Worm (Caenorhabditis elegans) whole organism, late embryonic: ENCODE results near the gene vps-54.

ENCODE experiments used
- F13H6.1 ChIP-seq: sonication (generic microtip); optimal IDR thresholded peaks from 2 replicates; lab custom pipeline; 2016; ENCODE audit warnings: missing genetic modification characterization, missing compliant biosample characterization
- ahr-1 ChIP-seq: sonication (generic microtip); optimal IDR thresholded peaks from 2 replicates; lab custom pipeline; 2016; ENCODE audit warnings: missing genetic modification characterization, missing compliant biosample characterization
- ceh-18 ChIP-seq: sonication (generic microtip); optimal IDR thresholded peaks from 2 replicates; lab custom pipeline; 2016; ENCODE audit warnings: missing genetic modification characterization, missing compliant biosample characterization
- ceh-19 ChIP-seq: fragments of 200-800 bp; sonication (Bioruptor generic); optimal IDR thresholded peaks from 2 replicates; lab custom pipeline; 2018; ENCODE audit warnings: mild to moderate bottlenecking, missing genetic modification characterization, missing compliant biosample characterization
- ceh-30 ChIP-seq: fragments of 150-350 bp; optimal IDR thresholded peaks from 2 replicates; lab custom pipeline; 2014; ENCODE audit warnings: missing biosample characterization, missing genetic modification characterization
- ceh-31 ChIP-seq: sonication (generic microtip); optimal IDR thresholded peaks from 2 replicates; lab custom pipeline; 2016; ENCODE audit warnings: missing genetic modification characterization, missing compliant biosample characterization
- ceh-34 ChIP-seq: sonication (generic microtip); optimal IDR thresholded peaks from 2 replicates; lab custom pipeline; 2016; ENCODE audit warnings: mild to moderate bottlenecking, missing genetic modification characterization, missing compliant biosample characterization
- ceh-45 ChIP-seq: fragments of 200-800 bp; sonication (Bioruptor generic); IDR thresholded peaks from 2 replicates; pipeline ENCODE4 v1.3.6; 2022; ENCODE audit warnings: missing genetic modification reagents, missing genetic modification characterization, missing compliant biosample characterization
- ceh-6 ChIP-seq: fragments of 200-800 bp; sonication (Bioruptor generic); optimal IDR thresholded peaks from 2 replicates; lab custom pipeline; 2018; ENCODE audit warnings: mild to moderate bottlenecking, missing genetic modification characterization, missing compliant biosample characterization
- ceh-9 ChIP-seq: sonication (generic microtip); optimal IDR thresholded peaks from 2 replicates; lab custom pipeline; 2016; ENCODE audit warnings: mild to moderate bottlenecking, missing genetic modification characterization, inconsistent platforms, missing compliant biosample characterization
- dmd-4 ChIP-seq: sonication (generic microtip); optimal IDR thresholded peaks from 2 replicates; lab custom pipeline; 2016; ENCODE audit warnings: borderline replicate concordance, missing genetic modification characterization, missing compliant biosample characterization
- elt-2 ChIP-seq: sonication (generic microtip); optimal IDR thresholded peaks from 2 replicates; lab custom pipeline; 2016; ENCODE audit warnings: missing genetic modification reagents, missing genetic modification characterization, missing compliant biosample characterization
- elt-4 ChIP-seq: sonication (generic microtip); optimal IDR thresholded peaks from 2 replicates; lab custom pipeline; 2016; ENCODE audit warnings: missing genetic modification characterization, missing compliant biosample characterization
- ets-4 ChIP-seq: sonication (generic microtip); optimal IDR thresholded peaks from 2 replicates; lab custom pipeline; 2016; ENCODE audit warnings: missing genetic modification characterization, missing compliant biosample characterization
- eyg-1 ChIP-seq: sonication (generic microtip); optimal IDR thresholded peaks from 2 replicates; lab custom pipeline; 2016; ENCODE audit warnings: missing genotype, missing genetic modification characterization, missing compliant biosample characterization
- fkh-10 ChIP-seq: fragments of 150-350 bp; optimal IDR thresholded peaks from 2 replicates; lab custom pipeline; 2014; ENCODE audit warnings: missing biosample characterization, missing genetic modification reagents, missing genetic modification characterization
- fkh-6 ChIP-seq: sonication (generic microtip); optimal IDR thresholded peaks from 2 replicates; lab custom pipeline; 2016; ENCODE audit warnings: missing genetic modification characterization, missing compliant biosample characterization
- hlh-15 ChIP-seq: sonication (generic microtip); optimal IDR thresholded peaks from 2 replicates; lab custom pipeline; 2016; ENCODE audit warnings: missing genetic modification characterization, missing compliant biosample characterization
- hlh-30 ChIP-seq: sonication (generic microtip); optimal IDR thresholded peaks from 2 replicates; lab custom pipeline; 2017; ENCODE audit warnings: antibody characterized with exemption, missing genetic modification characterization, missing compliant biosample characterization; ENCODE audit not compliant: insufficient read depth
- madf-2 ChIP-seq: sonication (generic microtip); optimal IDR thresholded peaks from 2 replicates; lab custom pipeline; 2017; ENCODE audit warnings: missing genetic modification characterization, missing compliant biosample characterization
- mec-3 ChIP-seq: sonication (generic microtip); optimal IDR thresholded peaks from 2 replicates; lab custom pipeline; 2016; ENCODE audit warnings: borderline replicate concordance, missing genetic modification characterization, missing compliant biosample characterization
- pat-9 ChIP-seq: fragments of 200-800 bp; sonication (Bioruptor generic); optimal IDR thresholded peaks from 2 replicates; lab custom pipeline; 2018; ENCODE audit warnings: mild to moderate bottlenecking, missing genetic modification characterization, moderate library complexity, missing compliant biosample characterization
- pha-2 ChIP-seq: sonication (generic microtip); optimal IDR thresholded peaks from 2 replicates; lab custom pipeline; 2017; ENCODE audit warnings: mild to moderate bottlenecking, missing genetic modification characterization, missing compliant biosample characterization
- ref-2 ChIP-seq: sonication (generic microtip); optimal IDR thresholded peaks from 2 replicates; lab custom pipeline; 2016; ENCODE audit warnings: missing genetic modification characterization, missing compliant biosample characterization
- rnt-1 ChIP-seq: sonication (generic microtip); optimal IDR thresholded peaks from 2 replicates; lab custom pipeline; 2016; ENCODE audit warnings: missing genetic modification characterization, missing compliant biosample characterization
- sdc-2 ChIP-seq: sonication (generic microtip); optimal IDR thresholded peaks from 2 replicates; lab custom pipeline; 2016; ENCODE audit warnings: missing genotype, missing genetic modification characterization, missing compliant biosample characterization
- sox-2 ChIP-seq: fragments of 200-800 bp; sonication (Bioruptor generic); IDR thresholded peaks from 2 replicates; pipeline ENCODE4 v1.3.6; 2022; ENCODE audit warnings: missing genetic modification reagents, missing genetic modification characterization, missing compliant biosample characterization
- sox-4 ChIP-seq: sonication (generic microtip); optimal IDR thresholded peaks from 2 replicates; lab custom pipeline; 2017; ENCODE audit warnings: mild to moderate bottlenecking, missing genetic modification characterization, inconsistent platforms, missing compliant biosample characterization
- tbx-2 ChIP-seq: sonication (generic microtip); optimal IDR thresholded peaks from 2 replicates; lab custom pipeline; 2016; ENCODE audit warnings: missing genetic modification characterization, missing compliant biosample characterization
- unc-3 ChIP-seq, 2 experiments: fragments of 200-800 bp in 1 of 2; sonication (Bioruptor generic) in 1 of 2; sonication (generic microtip) in 1 of 2; conservative IDR thresholded peaks in 1 of 2; optimal IDR thresholded peaks in 1 of 2; 2 replicates each; pipeline versions ENCODE4 v1.3.6 to Lab custom; 2016 to 2022; ENCODE audit warnings: missing compliant biosample characterization in 2 of 2, missing genetic modification characterization in 2 of 2, missing genetic modification reagents in 1 of 2
- zip-5 ChIP-seq: sonication (generic microtip); optimal IDR thresholded peaks from 2 replicates; lab custom pipeline; 2016; ENCODE audit warnings: missing genetic modification characterization, missing compliant biosample characterization

The vps-54 gene

ce11 chrV:10597234-10597633, 21.0 kb upstream of the vps-54 start, which contains the start of gene T21C9.13:
Gene T21C9.13, plus strand, starts transcription at chrV:10597266.
- TF ChIP-seq rnt-1 (tag; lab: Kevin White, UChicago): no peak
- no peak for TF ChIP-seq sox-2 (GFP tag; lab: Robert Waterston, UW)
- no peak for TF ChIP-seq hlh-15 (tag; lab: Kevin White, UChicago)
- TF ChIP-seq ceh-30 (tag; lab: Kevin White, UChicago): no peak
- no peak for TF ChIP-seq ceh-19

ce11 chrV:10594810-10595209, 18.6 kb upstream of the vps-54 start, which contains the start of gene T21C9.11:
Gene T21C9.11, minus strand, starts transcription at chrV:10594910.
- TF ChIP-seq mec-3 (tag; lab: Kevin White, UChicago) (no peak), sdc-2 (tag; lab: Kevin White, UChicago) (no peak), ref-2 (tag; lab: Kevin White, UChicago) (no peak), tbx-2 (tag; lab: Kevin White, UChicago) (no peak)

- TF ChIP-seq unc-3 (GFP tag; conservative IDR thresholded peaks at IDR 0.05; lab: Robert Waterston, UW): no peak
- no peak for TF ChIP-seq unc-3 (tag; optimal IDR thresholded peaks at IDR 0.05; lab: Kevin White, UChicago)
- TF ChIP-seq fkh-6 (tag; lab: Kevin White, UChicago): no peak
Observed at ce11 chrV:10592479-10592878, 16.3 kb upstream of the vps-54 start, which contains the start of gene T21C9.9. Gene T21C9.9, minus strand, starts transcription at chrV:10592579.

- TF ChIP-seq dmd-4 (tag; lab: Kevin White, UChicago) (no peak), F13H6.1 (tag; lab: Kevin White, UChicago) (no peak), sox-4 (no peak), rnt-1 (tag; lab: Kevin White, UChicago) (no peak), pat-9 (tag; lab: Kevin White, UChicago) (no peak), madf-2 (tag; lab: Kevin White, UChicago) (no peak), fkh-10 (GFP tag; lab: Kevin White, UChicago) (no peak), hlh-30 (no peak), ahr-1 (tag; lab: Kevin White, UChicago) (no peak), zip-5 (tag; lab: Kevin White, UChicago) (no peak), elt-4 (tag; lab: Kevin White, UChicago) (no peak), ceh-6 (GFP tag; lab: Kevin White, UChicago) (no peak), ceh-34 (tag; lab: Kevin White, UChicago) (no peak), ceh-9 (tag; lab: Kevin White, UChicago) (no peak), sox-2 (GFP tag; lab: Robert Waterston, UW) (no peak), hlh-15 (tag; lab: Kevin White, UChicago) (no peak), sdc-2 (tag; lab: Kevin White, UChicago) (no peak)
- TF ChIP-seq, all 69 proteins: peak for 0
Observed at ce11 chrV:10589774-10590528, 13.7 kb upstream of the vps-54 start, which contains the start of gene ttr-23. Gene ttr-23, minus strand, starts transcription at chrV:10589860.

ce11 chrV:10588694-10589093, 12.5 kb upstream of the vps-54 start, which contains the start of gene srg-32:
Gene srg-32, minus strand, starts transcription at chrV:10588794.
- TF ChIP-seq ets-4 (tag; lab: Kevin White, UChicago) (no peak), ceh-18 (tag; lab: Kevin White, UChicago) (no peak), ceh-34 (tag; lab: Kevin White, UChicago) (no peak), ceh-45 (GFP tag; lab: Robert Waterston, UW) (no peak), eyg-1 (tag; lab: Kevin White, UChicago) (no peak), elt-2 (no peak), pha-2 (tag; lab: Kevin White, UChicago) (no peak), ceh-31 (tag; lab: Kevin White, UChicago) (no peak), fkh-6 (tag; lab: Kevin White, UChicago) (no peak), ceh-9 (tag; lab: Kevin White, UChicago) (no peak), madf-2 (tag; lab: Kevin White, UChicago) (no peak)
